Worm (Caenorhabditis elegans): ENCODE results near the gene C05B5.12.

C05B5.12 gene

DNA sequence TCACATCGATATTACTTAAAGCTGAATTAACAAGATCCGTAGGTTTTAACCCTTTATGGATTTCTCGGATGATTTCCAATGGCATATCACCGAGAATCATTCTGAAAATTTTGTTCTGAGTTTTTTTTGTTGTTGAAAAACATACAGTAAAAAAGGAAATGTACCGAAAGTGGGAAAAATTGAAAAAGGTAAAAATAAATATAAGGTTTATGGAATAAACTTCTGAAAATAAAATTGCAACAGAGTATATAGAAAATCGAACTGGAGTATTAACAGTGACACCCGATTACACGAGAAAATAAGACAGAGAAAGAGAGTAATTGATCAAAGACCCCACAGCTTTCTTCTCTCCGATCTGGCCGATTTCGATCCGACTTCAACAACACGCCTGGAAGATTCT, 35.3 kb upstream of the C05B5.12 start, which contains the start of gene K03H1.11:
TSS of gene K03H1.11 (minus strand) at position 101 of the 400 bp plus-strand sequence.
- TF ChIP-seq unc-55 (GFP tag; optimal IDR thresholded peaks at IDR 0.05) (no peak), lsy-2 (tag; optimal IDR thresholded peaks at IDR 0.05) (no peak), nhr-237 (tag; optimal IDR thresholded peaks at IDR 0.05) (no peak), sma-9 (GFP tag; optimal IDR thresholded peaks at IDR 0.05) (no peak), sma-9 (tag; optimal IDR thresholded peaks at IDR 0.05) (no peak), sem-4 (tag; optimal IDR thresholded peaks at IDR 0.05) (no peak)

DNA sequence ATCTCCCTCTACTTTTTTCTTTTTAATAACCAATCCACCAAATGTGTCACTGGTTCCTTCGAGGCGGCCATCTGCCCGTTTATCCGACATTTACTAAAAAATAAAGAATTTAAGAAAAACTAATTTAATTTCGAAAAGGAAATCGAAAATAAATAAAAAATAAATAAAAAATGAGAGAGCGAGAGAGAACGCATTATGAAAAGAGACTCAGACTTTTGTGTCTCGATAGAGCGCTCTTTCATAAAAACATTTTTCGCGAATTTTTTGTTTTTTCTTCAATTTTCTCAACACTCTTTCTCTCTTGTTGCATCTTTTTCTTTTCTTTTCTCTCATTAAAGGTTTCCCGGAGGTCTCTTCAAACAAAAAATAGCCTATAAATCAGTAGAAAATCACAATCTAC, 31.1 kb upstream of the C05B5.12 start, which contains the start of gene mog-1:
TSS of gene mog-1 (minus strand) at position 93 of the 400 bp plus-strand sequence.
- TF ChIP-seq lsy-2 (tag; optimal IDR thresholded peaks at IDR 0.05) (peak in 1 of 2 experiments; percentile 34), nhr-237 (tag; optimal IDR thresholded peaks at IDR 0.05) (no peak), sma-9 (GFP tag; optimal IDR thresholded peaks at IDR 0.05) (no peak), sma-9 (tag; optimal IDR thresholded peaks at IDR 0.05) (no peak), unc-55 (GFP tag; optimal IDR thresholded peaks at IDR 0.05) (peak; percentile 60), C34F6.9 (tag; optimal IDR thresholded peaks at IDR 0.05) (peak; percentile 66), fos-1 (tag; optimal IDR thresholded peaks at IDR 0.05) (peak; percentile 5), nhr-6 (tag; optimal IDR thresholded peaks at IDR 0.05) (no peak), ztf-4 (tag; optimal IDR thresholded peaks at IDR 0.05) (no peak), skn-1 (tag; optimal IDR thresholded peaks at IDR 0.05) (no peak)

DNA sequence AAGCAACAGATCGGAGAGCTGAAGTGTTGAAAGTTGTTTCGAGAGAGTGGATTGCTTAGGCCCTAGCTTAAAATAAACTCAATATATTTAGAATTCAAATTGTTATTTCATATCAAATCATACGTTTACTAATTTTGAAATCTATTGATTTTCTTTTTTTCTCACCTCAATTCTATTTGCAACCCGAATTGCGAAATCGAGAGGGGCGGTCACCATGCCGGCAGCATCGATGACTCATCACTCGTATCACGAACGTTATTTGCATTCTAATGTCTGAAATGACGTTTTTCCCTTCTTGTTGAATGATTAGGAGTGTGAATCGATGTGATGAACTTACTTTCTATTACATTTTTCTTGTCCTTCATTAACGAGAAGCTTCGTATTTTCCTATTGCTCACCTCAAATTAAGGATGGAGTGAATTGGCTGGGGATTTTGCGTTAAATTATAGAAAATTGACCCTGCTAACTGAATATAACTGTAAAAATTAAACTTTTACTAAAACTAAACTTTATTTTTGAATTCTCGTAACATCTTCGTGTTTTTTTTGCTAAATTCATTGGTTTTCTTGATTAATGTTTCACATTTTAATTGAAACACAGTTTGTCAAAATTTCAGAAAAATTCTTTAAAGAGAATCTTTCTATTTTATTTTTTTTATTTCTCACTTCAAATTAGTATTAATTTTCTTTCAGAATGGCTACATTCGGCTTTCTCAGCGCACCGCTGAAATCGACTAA, 30.3 kb upstream of the C05B5.12 start, which contains the start of gene alx-1:
TSS of gene alx-1 (plus strand) at position 687 of the 737 bp plus-strand sequence.
- TF ChIP-seq nhr-6 (tag; optimal IDR thresholded peaks at IDR 0.05) (no peak), crh-2 (tag; optimal IDR thresholded peaks at IDR 0.05) (peak; percentile 3), nhr-129 (tag; optimal IDR thresholded peaks at IDR 0.05) (peak; percentile 8), mab-5 (tag; optimal IDR thresholded peaks at IDR 0.05) (no peak), fos-1 (tag; optimal IDR thresholded peaks at IDR 0.05) (peak; percentile 99), sma-3 (GFP tag; optimal IDR thresholded peaks at IDR 0.05) (peak; percentile 1)

DNA sequence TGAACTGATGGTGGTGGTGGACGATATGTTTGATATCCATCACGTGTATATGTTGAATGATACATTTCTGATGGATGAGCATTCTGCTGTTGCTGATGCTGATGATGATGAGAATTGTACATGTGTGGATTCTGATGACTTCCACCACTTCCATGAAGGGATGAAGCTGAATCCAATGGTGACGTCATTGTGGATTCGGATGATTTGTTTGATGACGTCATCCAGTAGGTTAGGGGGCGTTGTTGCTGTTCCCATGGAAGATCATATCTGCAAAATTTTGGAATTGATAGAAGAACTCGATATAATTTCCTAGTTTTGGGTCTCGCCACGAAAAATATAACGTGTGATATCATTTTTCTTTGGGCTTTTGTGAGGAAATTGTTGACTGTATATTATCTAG, 23.7 kb upstream of the C05B5.12 start:
- TF ChIP-seq F13H6.1 (tag; optimal IDR thresholded peaks at IDR 0.05), result no peak
- no peak for TF ChIP-seq nhr-12 (tag; optimal IDR thresholded peaks at IDR 0.05)
- TF ChIP-seq ceh-82 (tag; optimal IDR thresholded peaks at IDR 0.05), result no peak
- TF ChIP-seq C34F6.9 (tag; optimal IDR thresholded peaks at IDR 0.05), result no peak
- no peak for TF ChIP-seq lin-13 (GFP tag; optimal IDR thresholded peaks at IDR 0.05)
- no peak for TF ChIP-seq ztf-1 (GFP tag; conservative IDR thresholded peaks at IDR 0.05)
- no peak for TF ChIP-seq nhr-11 (tag; optimal IDR thresholded peaks at IDR 0.05)

DNA sequence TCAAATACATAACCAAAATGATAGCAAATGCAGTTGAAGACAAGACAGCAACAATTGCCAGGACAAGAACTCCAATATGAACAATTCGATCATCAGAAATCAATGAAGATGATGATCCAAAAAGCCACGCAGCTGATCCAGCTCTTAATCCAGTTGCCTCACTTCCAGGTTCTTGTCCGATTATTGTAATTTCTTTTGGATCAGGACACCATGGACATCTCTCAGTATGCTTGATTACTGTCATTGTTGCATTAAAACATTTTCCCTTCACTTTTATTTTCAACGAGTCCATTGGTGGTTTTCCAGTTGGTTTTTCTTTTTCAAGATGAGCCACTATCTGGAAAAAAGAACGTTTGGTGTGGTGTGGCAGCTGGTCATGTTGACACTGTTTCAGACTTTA, 22.8 kb upstream of the C05B5.12 start:
- TF ChIP-seq nhr-77 (tag; optimal IDR thresholded peaks at IDR 0.05), result no peak
- TF ChIP-seq sma-3 (GFP tag; optimal IDR thresholded peaks at IDR 0.05), result no peak
- TF ChIP-seq crh-2 (tag; optimal IDR thresholded peaks at IDR 0.05), result no peak
- no peak for TF ChIP-seq sem-4 (tag; optimal IDR thresholded peaks at IDR 0.05)
- TF ChIP-seq ztf-11 (tag; optimal IDR thresholded peaks at IDR 0.05), result no peak
- TF ChIP-seq blmp-1 (tag; optimal IDR thresholded peaks at IDR 0.05; ENCODE audit: insufficient read depth), result no peak
- TF ChIP-seq lin-39 (tag; optimal IDR thresholded peaks at IDR 0.05), result no peak
- no peak for TF ChIP-seq unc-62 (GFP tag; optimal IDR thresholded peaks at IDR 0.05)
- no peak for TF ChIP-seq lin-13 (GFP tag; optimal IDR thresholded peaks at IDR 0.05)
- TF ChIP-seq nhr-129 (tag; optimal IDR thresholded peaks at IDR 0.05), result no peak
- no peak for TF ChIP-seq ceh-16 (tag; optimal IDR thresholded peaks at IDR 0.05)
- TF ChIP-seq ztf-1 (GFP tag; conservative IDR thresholded peaks at IDR 0.05), result no peak
- TF ChIP-seq unc-55 (GFP tag; optimal IDR thresholded peaks at IDR 0.05), result no peak
- TF ChIP-seq elt-1 (tag; optimal IDR thresholded peaks at IDR 0.05), result no peak

DNA sequence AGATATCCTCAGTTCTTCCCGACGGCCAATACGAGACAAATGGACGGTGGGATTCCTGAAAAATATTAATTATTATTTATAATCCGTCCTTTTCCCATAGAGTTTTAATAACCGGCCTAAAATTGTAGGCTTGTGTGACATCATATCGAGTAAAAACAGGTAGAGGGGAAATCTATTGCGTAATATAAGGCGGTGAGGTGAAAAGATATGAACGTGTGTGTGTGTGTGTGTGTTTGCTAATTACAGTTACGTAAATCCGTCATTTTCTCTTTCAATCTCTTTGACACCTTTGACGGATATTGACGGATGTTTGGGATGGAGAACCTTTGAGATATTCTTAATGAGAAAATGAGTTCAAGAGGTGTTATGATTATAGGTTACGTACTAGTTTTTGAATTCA, 21.7 kb upstream of the C05B5.12 start:
- TF ChIP-seq elt-3 (tag; optimal IDR thresholded peaks at IDR 0.05) (no peak), ceh-82 (tag; optimal IDR thresholded peaks at IDR 0.05) (no peak), nhr-23 (tag; optimal IDR thresholded peaks at IDR 0.05) (no peak), unc-62 (GFP tag; optimal IDR thresholded peaks at IDR 0.05) (no peak), mab-5 (tag; optimal IDR thresholded peaks at IDR 0.05) (no peak), mbf-1 (tag; optimal IDR thresholded peaks at IDR 0.05) (no peak), lin-13 (GFP tag; optimal IDR thresholded peaks at IDR 0.05) (no peak), ZK546.5 (tag; optimal IDR thresholded peaks at IDR 0.05) (no peak), mdl-1 (tag; optimal IDR thresholded peaks at IDR 0.05) (no peak), nhr-237 (tag; optimal IDR thresholded peaks at IDR 0.05) (no peak), blmp-1 (tag; optimal IDR thresholded peaks at IDR 0.05; ENCODE audit: insufficient read depth) (no peak)
